Worm (Caenorhabditis elegans): Measurements from ENCODE around the gene srh-24.

srh-24 gene

DNA sequence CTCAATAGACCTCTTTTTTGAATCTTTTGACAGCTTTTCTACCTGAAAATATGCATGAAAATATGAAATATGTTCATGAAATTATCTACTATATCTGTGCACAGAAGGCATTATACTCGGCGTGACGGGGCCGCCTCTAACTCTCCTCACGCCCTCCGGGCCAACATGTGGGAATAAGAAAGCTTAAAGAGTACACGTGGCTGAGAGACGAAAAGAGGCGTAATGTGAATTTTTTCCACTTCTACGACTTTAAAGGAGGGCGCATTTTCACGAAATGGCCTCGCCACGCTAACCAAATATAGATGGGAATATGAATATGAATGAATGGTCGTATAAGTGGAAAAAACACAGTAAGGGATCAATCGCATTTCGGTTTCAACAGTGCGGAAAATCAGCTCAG, 3.1 kb downstream of the srh-24 start:
- peak; percentile 91 for TF ChIP-seq aha-1 (tag)
- TF ChIP-seq F44E2.7 (GFP tag; IDR thresholded peaks at IDR 0.05) = no peak

DNA sequence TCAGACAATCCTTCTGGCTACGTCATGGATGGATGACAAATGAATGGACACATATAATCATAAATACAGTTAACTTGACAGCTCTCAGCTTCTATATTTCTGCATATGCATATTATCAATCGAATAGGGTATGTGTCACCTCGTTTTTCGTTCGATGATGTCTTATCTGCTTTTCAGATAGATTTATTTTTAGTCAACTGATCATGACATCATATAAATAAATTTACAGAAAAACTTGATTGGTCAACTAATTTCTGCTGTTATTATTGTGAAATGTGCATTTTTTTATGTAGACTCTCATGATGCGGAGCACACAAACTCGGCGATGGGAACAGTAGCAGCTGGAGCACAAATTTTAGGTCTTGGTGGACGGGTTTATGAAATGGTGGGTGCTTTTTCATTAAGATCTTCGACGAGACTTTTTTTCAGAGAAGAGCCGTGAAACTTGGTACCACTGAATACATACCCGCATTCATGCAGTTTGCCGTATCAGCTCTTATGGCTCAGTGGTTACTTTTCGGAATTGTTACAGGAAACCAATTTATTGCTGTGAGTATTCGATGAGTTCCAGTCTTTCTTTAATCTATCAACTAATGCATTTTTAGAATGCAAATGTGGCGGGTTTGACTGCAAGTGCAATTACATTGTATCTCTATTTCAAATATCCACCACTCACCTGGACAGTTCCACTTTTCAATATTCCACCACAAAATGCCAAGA, 5.3 kb downstream of the srh-24 start:
- TF ChIP-seq zag-1 (tag; optimal IDR thresholded peaks at IDR 0.05) (no peak), skn-1 (tag; optimal IDR thresholded peaks at IDR 0.05) (no peak), lim-7 (GFP tag; IDR thresholded peaks at IDR 0.05) (no peak), hif-1 (tag; optimal IDR thresholded peaks at IDR 0.05) (no peak), lin-39 (tag; optimal IDR thresholded peaks at IDR 0.05) (no peak), lin-38 (GFP tag; IDR thresholded peaks at IDR 0.05) (no peak), ctbp-1 (GFP tag; IDR thresholded peaks at IDR 0.05) (no peak), madf-9 (GFP tag; conservative IDR thresholded peaks at IDR 0.05) (no peak), mxl-3 (GFP tag; optimal IDR thresholded peaks at IDR 0.05) (no peak), Y48G9A.11 (GFP tag; IDR thresholded peaks at IDR 0.05) (no peak), R02D3.7 (tag; optimal IDR thresholded peaks at IDR 0.05) (no peak), snpc-1.2 (GFP tag; IDR thresholded peaks at IDR 0.05) (no peak), dve-1 (tag; optimal IDR thresholded peaks at IDR 0.05; ENCODE audit: insufficient read depth) (peak; percentile 18), tra-1 (GFP tag; IDR thresholded peaks at IDR 0.05) (no peak), lin-15B (tag; optimal IDR thresholded peaks at IDR 0.05) (no peak), daf-16 (GFP tag; optimal IDR thresholded peaks at IDR 0.05) (no peak), daf-16 (tag; optimal IDR thresholded peaks at IDR 0.05) (peak; percentile 29), nhr-41 (GFP tag; IDR thresholded peaks at IDR 0.05) (no peak), mdt-29 (GFP tag; IDR thresholded peaks at IDR 0.05) (no peak), F26F4.8 (GFP tag; conservative IDR thresholded peaks at IDR 0.05) (no peak), set-16 (GFP tag; IDR thresholded peaks at IDR 0.05) (no peak), aha-1 (tag) (no peak), unc-62 (GFP tag; optimal IDR thresholded peaks at IDR 0.05 in 1 of 2) (peak in 1 of 2 experiments; percentile 91), unc-62 (tag; optimal IDR thresholded peaks at IDR 0.05) (no peak), F10B5.3 (tag; optimal IDR thresholded peaks at IDR 0.05) (no peak), zfp-3 (GFP tag; conservative IDR thresholded peaks at IDR 0.05) (no peak), Y105C5A.15 (GFP tag; IDR thresholded peaks at IDR 0.05) (no peak), ZK337.2 (GFP tag; IDR thresholded peaks at IDR 0.05) (no peak)

DNA sequence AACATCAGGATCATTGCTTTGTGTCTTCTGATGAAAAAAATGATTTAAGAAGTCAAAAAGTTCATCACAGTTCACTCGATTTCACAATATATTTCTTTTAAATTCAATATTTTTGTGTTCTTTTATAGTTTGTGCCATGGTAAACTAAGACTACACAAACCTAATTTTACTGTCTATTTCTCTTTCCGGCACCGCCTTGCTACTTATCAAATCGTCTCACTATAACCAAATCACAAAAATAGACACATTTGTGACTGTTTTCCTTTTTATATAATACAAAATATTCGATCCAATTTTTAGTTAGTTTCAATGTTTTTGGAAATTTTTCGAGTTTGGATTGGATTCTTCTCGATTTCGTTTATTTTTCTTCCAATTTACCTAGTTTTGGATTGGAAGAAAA, 6.8 kb downstream of the srh-24 start, which contains the start of gene swt-6:
Gene swt-6, plus strand, starts transcription at position 301 of the 400 bp plus-strand sequence.
- TF ChIP-seq nhr-28 (tag; optimal IDR thresholded peaks at IDR 0.05) (peak; percentile 87), aha-1 (tag) (peak; percentile 7), pqm-1 (tag; optimal IDR thresholded peaks at IDR 0.05) (peak; percentile 17), nhr-48 (tag; optimal IDR thresholded peaks at IDR 0.05) (no peak)

DNA sequence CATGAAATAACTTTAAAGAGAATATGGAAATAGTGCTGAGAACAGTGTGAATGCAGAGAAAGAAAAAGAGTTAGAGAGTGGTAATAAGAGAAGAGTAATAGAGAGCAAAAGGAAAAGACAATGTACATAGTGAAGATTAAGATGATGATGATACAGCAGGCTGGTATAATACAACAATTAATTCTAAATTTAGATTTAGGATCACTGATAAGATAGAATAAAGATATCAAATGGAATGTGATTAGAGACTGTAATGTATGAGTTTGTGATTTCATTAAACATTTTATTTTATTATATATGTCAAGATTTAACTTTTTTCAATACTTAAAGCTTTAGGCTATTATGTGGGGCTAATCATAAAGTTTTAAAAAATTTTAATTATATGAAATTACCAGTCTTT, 7.6 kb downstream of the srh-24 start, which contains the start of gene R10D12.8:
Gene R10D12.8, minus strand, starts transcription at position 101 of the 400 bp plus-strand sequence.
- TF ChIP-seq ceh-32 (tag; optimal IDR thresholded peaks at IDR 0.05; ENCODE audit: poor library complexity) (no peak), madf-9 (GFP tag; conservative IDR thresholded peaks at IDR 0.05) (no peak), nhr-28 (tag; optimal IDR thresholded peaks at IDR 0.05) (peak; percentile 10), jun-1 (tag; optimal IDR thresholded peaks at IDR 0.05) (no peak)

DNA sequence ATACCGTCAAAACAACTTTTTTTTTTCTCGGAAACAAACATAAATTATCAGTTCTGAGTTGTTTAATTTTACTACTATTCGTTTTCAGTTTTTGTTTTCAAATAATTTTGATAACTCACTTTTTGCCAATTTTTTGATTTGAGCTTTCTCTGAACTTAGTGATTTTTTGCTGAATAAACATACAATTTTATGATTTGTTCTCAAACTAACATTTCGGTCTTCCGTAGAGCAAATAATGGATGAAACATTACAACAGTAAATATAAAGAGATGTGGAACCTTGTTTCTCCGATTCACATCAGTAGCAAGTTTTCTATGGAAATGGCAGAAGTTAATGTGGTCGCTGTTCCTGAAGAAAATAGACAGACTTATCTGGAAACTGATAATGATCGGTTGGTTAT, 11.1 kb downstream of the srh-24 start, which contains the start of gene R10D12.7:
Gene R10D12.7, plus strand, starts transcription at position 301 of the 400 bp plus-strand sequence.
- no peak for TF ChIP-seq attf-4 (tag; optimal IDR thresholded peaks at IDR 0.05)
- TF ChIP-seq hmg-1.1 (GFP tag; IDR thresholded peaks at IDR 0.05) = no peak
- TF ChIP-seq zfp-2 (tag; optimal IDR thresholded peaks at IDR 0.05) = no peak
- TF ChIP-seq nhr-6 (tag; optimal IDR thresholded peaks at IDR 0.05) = no peak
- TF ChIP-seq T20F7.1 (GFP tag; optimal IDR thresholded peaks at IDR 0.05) = no peak
- TF ChIP-seq nhr-41 (GFP tag; IDR thresholded peaks at IDR 0.05) = no peak
- TF ChIP-seq dmd-9 (GFP tag; IDR thresholded peaks at IDR 0.05) = no peak
- no peak for TF ChIP-seq tra-1 (GFP tag; IDR thresholded peaks at IDR 0.05)
